Fruit fly (Drosophila melanogaster) whole organism, adult: Measurements from ENCODE around the gene SMC5.

Source experiments
- CG11617 ChIP-seq: fragments of 200-800 bp; sonication (Bioruptor generic); optimal IDR thresholded peaks from 2 replicates; lab custom pipeline; 2017; ENCODE audit warnings: mild to moderate bottlenecking, missing biosample characterization, missing genetic modification reagents, missing genetic modification characterization
- CG12768 ChIP-seq: fragments of 200-800 bp; sonication (Bioruptor generic); optimal IDR thresholded peaks from 2 replicates; lab custom pipeline; 2017; ENCODE audit warnings: missing biosample characterization, missing genetic modification characterization, mild to moderate bottlenecking, moderate library complexity, missing genetic modification reagents
- CG14711 ChIP-seq: fragments of 200-800 bp; sonication (Bioruptor generic); optimal IDR thresholded peaks from 2 replicates; lab custom pipeline; 2018; ENCODE audit warnings: missing biosample characterization, mild to moderate bottlenecking, missing genetic modification characterization, moderate library complexity
- CG1620 ChIP-seq: fragments of 200-800 bp; sonication (Bioruptor generic); optimal IDR thresholded peaks from 2 replicates; lab custom pipeline; 2016; ENCODE audit warnings: missing biosample characterization, missing genetic modification characterization
- CG33017 ChIP-seq: fragments of 200-800 bp; sonication (Bioruptor generic); optimal IDR thresholded peaks from 2 replicates; lab custom pipeline; 2018; ENCODE audit warnings: missing biosample characterization, mild to moderate bottlenecking, missing genetic modification characterization, moderate library complexity
- CG5204 ChIP-seq: fragments of 200-800 bp; sonication (Bioruptor generic); optimal IDR thresholded peaks from 2 replicates; lab custom pipeline; 2016; ENCODE audit warnings: missing biosample characterization, missing genetic modification characterization
- CG7045 ChIP-seq: fragments of 200-800 bp; sonication (Bioruptor generic); optimal IDR thresholded peaks from 2 replicates; lab custom pipeline; 2017; ENCODE audit warnings: missing biosample characterization, mild to moderate bottlenecking, missing genetic modification characterization
- CG7101 ChIP-seq: fragments of 200-800 bp; sonication (Bioruptor generic); optimal IDR thresholded peaks from 2 replicates; lab custom pipeline; 2018; ENCODE audit warnings: missing biosample characterization, mild to moderate bottlenecking, missing genetic modification characterization, moderate library complexity
- Clk ChIP-seq: fragments of 200-800 bp; sonication (Bioruptor generic); optimal IDR thresholded peaks from 2 replicates; lab custom pipeline; 2017; ENCODE audit warnings: missing biosample characterization, missing genetic modification characterization
- Crg-1 ChIP-seq: fragments of 200-800 bp; sonication (Bioruptor generic); optimal IDR thresholded peaks from 2 replicates; lab custom pipeline; 2016; ENCODE audit warnings: missing biosample characterization, missing genetic modification characterization
- Hr96 ChIP-seq: fragments of 200-800 bp; sonication (Bioruptor generic); optimal IDR thresholded peaks from 2 replicates; lab custom pipeline; 2016; ENCODE audit warnings: missing biosample characterization, missing genetic modification characterization
- Mnt ChIP-seq: fragments of 200-800 bp; sonication (Bioruptor generic); optimal IDR thresholded peaks from 2 replicates; lab custom pipeline; 2016; ENCODE audit warnings: missing biosample characterization, mild to moderate bottlenecking, missing genetic modification characterization
- bab1 ChIP-seq: fragments of 200-800 bp; sonication (Bioruptor generic); optimal IDR thresholded peaks from 3 replicates; lab custom pipeline; 2019; ENCODE audit warnings: missing biosample characterization, mild to moderate bottlenecking, missing genetic modification characterization, moderate library complexity
- cic ChIP-seq: fragments of 200-800 bp; sonication (Bioruptor generic); optimal IDR thresholded peaks from 2 replicates; lab custom pipeline; 2017; ENCODE audit warnings: missing biosample characterization, mild to moderate bottlenecking, missing genetic modification characterization, moderate library complexity
- cnc ChIP-seq, 2 experiments: fragments of >200 bp; optimal IDR thresholded peaks; 2 replicates each; lab custom pipeline; 2017
- kay ChIP-seq: fragments of 200-800 bp; sonication (Bioruptor generic); peaks from one replicate; lab custom pipeline; 2016; ENCODE audit warnings: missing biosample characterization, missing genetic modification characterization, borderline replicate concordance
- ovo ChIP-seq: fragments of 200-800 bp; sonication (Bioruptor generic); optimal IDR thresholded peaks from 2 replicates; lab custom pipeline; 2016; ENCODE audit warnings: missing biosample characterization, missing genetic modification characterization
- pad ChIP-seq: fragments of 200-800 bp; sonication (Bioruptor generic); optimal IDR thresholded peaks from 3 replicates; lab custom pipeline; 2017; ENCODE audit warnings: missing biosample characterization, missing genetic modification characterization, mild to moderate bottlenecking, moderate library complexity, missing genetic modification reagents
- tj ChIP-seq: fragments of 200-800 bp; sonication (Bioruptor generic); optimal IDR thresholded peaks from 3 replicates; lab custom pipeline; 2017; ENCODE audit warnings: missing biosample characterization, mild to moderate bottlenecking, missing genetic modification characterization, moderate library complexity
- toe ChIP-seq: fragments of 200-800 bp; sonication (Bioruptor generic); optimal IDR thresholded peaks from 2 replicates; lab custom pipeline; 2016; ENCODE audit warnings: missing biosample characterization, missing genetic modification characterization

Gene SMC5

DNA sequence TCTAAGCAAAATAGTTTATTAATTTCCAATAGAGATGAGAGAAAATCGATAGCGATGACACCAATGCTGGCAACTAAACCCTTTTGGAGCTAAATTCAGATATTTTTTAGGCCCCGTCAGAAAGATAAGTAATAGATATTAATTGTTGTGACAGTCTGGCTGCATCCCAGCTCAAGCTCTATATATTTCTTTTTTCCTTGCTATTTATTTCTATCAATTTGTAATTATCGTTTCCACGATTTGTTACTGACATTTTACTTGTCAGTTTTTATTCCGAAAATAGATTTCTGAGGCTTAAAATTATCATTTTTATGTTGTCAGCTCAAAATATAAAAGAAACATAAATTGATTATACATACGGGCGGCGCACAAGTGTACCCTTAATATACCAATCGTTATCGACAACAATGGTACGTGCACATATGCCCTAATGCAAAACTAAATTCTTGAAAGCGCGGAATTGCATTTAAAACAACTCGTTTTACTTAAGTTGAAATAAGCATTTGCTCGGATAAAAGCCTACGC, at the start of gene SMC5, which contains the start of gene CRIF:
Gene SMC5 (plus strand): TSS at position 329 of the 525 bp plus-strand sequence.
Gene CRIF (minus strand): TSS at position 51 of the 525 bp plus-strand sequence.
- TF ChIP-seq kay (GFP tag; lab: Kevin White, UChicago) (no peak), CG14711 (peak; percentile 23), CG1620 (GFP tag; lab: Kevin White, UChicago) (peak; percentile 74), toe (peak; percentile 89), CG7045 (peak; percentile 59), CG33017 (tag; lab: Kevin White, UChicago) (no peak), CG12768 (GFP tag; lab: Kevin White, UChicago) (peak; percentile 47), CG5204 (GFP tag; lab: Kevin White, UChicago) (peak; percentile 81), Mnt (GFP tag; lab: Kevin White, UChicago) (peak; percentile 36), bab1 (GFP tag; lab: Kevin White, UChicago) (peak; percentile 69), pad (GFP tag; lab: Kevin White, UChicago) (peak; percentile 21), CG11617 (GFP tag; lab: Kevin White, UChicago) (peak; percentile 62), CG7101 (tag; lab: Kevin White, UChicago) (peak; percentile 57), tj (GFP tag; lab: Kevin White, UChicago) (peak; percentile 51), cnc (optimal IDR thresholded peaks at IDR 0.05; lab: Kevin White, UChicago) (no peak), Crg-1 (GFP tag; lab: Kevin White, UChicago) (no peak), Hr96 (peak; percentile 76), ovo (GFP tag; lab: Kevin White, UChicago) (no peak), Clk (peak; percentile 43), cic (GFP tag; lab: Kevin White, UChicago) (no peak)

- TF ChIP-seq CG5204 (GFP tag; lab: Kevin White, UChicago) (no peak), CG7045 (no peak), cnc (optimal IDR thresholded peaks at IDR 0.05; lab: Kevin White, UChicago) (no peak), kay (GFP tag; lab: Kevin White, UChicago) (no peak), Hr96 (no peak), Crg-1 (GFP tag; lab: Kevin White, UChicago) (no peak), toe (no peak), CG7101 (tag; lab: Kevin White, UChicago) (no peak), cic (GFP tag; lab: Kevin White, UChicago) (no peak), pad (GFP tag; lab: Kevin White, UChicago) (no peak), Mnt (GFP tag; lab: Kevin White, UChicago) (no peak), CG14711 (no peak), CG11617 (GFP tag; lab: Kevin White, UChicago) (no peak), Clk (no peak), CG33017 (tag; lab: Kevin White, UChicago) (no peak), CG1620 (GFP tag; lab: Kevin White, UChicago) (no peak), tj (GFP tag; lab: Kevin White, UChicago) (no peak), ovo (GFP tag; lab: Kevin White, UChicago) (no peak)
Observed at dm6 chr3L:21523059-21523836, 45.7 kb upstream of the SMC5 start, which contains the start of gene CG7611. Gene CG7611 (plus strand): TSS chr3L:21523186.

dm6 chr3L:21524071-21524889, 44.7 kb upstream of the SMC5 start:
- TF ChIP-seq CG14711, result no peak
- peak; percentile 42 for TF ChIP-seq CG7101 (tag; lab: Kevin White, UChicago)
- no peak for TF ChIP-seq cnc (optimal IDR thresholded peaks at IDR 0.05; lab: Kevin White, UChicago)
- TF ChIP-seq tj (GFP tag; lab: Kevin White, UChicago), result no peak
- TF ChIP-seq toe, result no peak
- TF ChIP-seq cic (GFP tag; lab: Kevin White, UChicago), result peak; percentile 2
- peak; percentile 24 for TF ChIP-seq CG7045
- TF ChIP-seq CG11617 (GFP tag; lab: Kevin White, UChicago), result peak; percentile 39
- TF ChIP-seq CG1620 (GFP tag; lab: Kevin White, UChicago), result peak; percentile 18
- TF ChIP-seq ovo (GFP tag; lab: Kevin White, UChicago), result no peak
- peak; percentile 18 for TF ChIP-seq CG12768 (GFP tag; lab: Kevin White, UChicago)
- TF ChIP-seq kay (GFP tag; lab: Kevin White, UChicago), result no peak
- peak; percentile 19 for TF ChIP-seq Mnt (GFP tag; lab: Kevin White, UChicago)
- TF ChIP-seq CG33017 (tag; lab: Kevin White, UChicago), result no peak
- TF ChIP-seq Crg-1 (GFP tag; lab: Kevin White, UChicago), result peak; percentile 31
- no peak for TF ChIP-seq CG5204 (GFP tag; lab: Kevin White, UChicago)
- peak; percentile 4 for TF ChIP-seq bab1 (GFP tag; lab: Kevin White, UChicago)
- TF ChIP-seq Clk, result peak; percentile 1
- no peak for TF ChIP-seq pad (GFP tag; lab: Kevin White, UChicago)
- TF ChIP-seq Hr96, result no peak

DNA sequence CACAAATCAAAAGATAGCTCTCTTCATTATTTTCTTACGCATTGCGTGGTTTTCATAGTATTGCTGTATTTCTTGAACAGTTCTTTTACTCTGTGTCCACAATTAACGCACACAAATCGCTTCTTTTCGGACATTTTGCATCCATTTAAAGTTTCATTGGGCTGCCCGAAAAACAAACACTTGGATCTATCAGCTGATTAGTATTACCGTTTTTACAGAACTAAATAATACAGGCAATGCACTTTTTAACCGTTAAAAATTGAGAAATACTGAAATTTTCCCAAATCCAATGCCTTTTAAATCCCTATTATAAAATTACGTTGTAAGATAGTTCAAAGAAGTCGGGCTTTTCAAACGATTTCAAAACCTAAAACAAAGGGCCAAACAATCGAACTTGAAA, 39.9 kb upstream of the SMC5 start, which contains the start of gene Arv1:
Gene Arv1 (minus strand): TSS at position 226 of the 400 bp plus-strand sequence.
- no peak for TF ChIP-seq Clk
- no peak for TF ChIP-seq toe
- TF ChIP-seq CG33017 (tag; lab: Kevin White, UChicago), result no peak
- TF ChIP-seq CG14711, result no peak
- peak; percentile 91 for TF ChIP-seq kay (GFP tag; lab: Kevin White, UChicago)
- no peak for TF ChIP-seq CG1620 (GFP tag; lab: Kevin White, UChicago)
- peak; percentile 28 for TF ChIP-seq bab1 (GFP tag; lab: Kevin White, UChicago)
- no peak for TF ChIP-seq pad (GFP tag; lab: Kevin White, UChicago)
- TF ChIP-seq CG5204 (GFP tag; lab: Kevin White, UChicago), result no peak
- TF ChIP-seq cic (GFP tag; lab: Kevin White, UChicago), result no peak
- no peak for TF ChIP-seq CG11617 (GFP tag; lab: Kevin White, UChicago)
- TF ChIP-seq CG12768 (GFP tag; lab: Kevin White, UChicago), result no peak
- TF ChIP-seq CG7101 (tag; lab: Kevin White, UChicago), result no peak
- TF ChIP-seq cnc (optimal IDR thresholded peaks at IDR 0.05; lab: Kevin White, UChicago), result no peak
- TF ChIP-seq Mnt (GFP tag; lab: Kevin White, UChicago), result no peak
- no peak for TF ChIP-seq tj (GFP tag; lab: Kevin White, UChicago)
